Fruit fly (Drosophila melanogaster): ENCODE data around the gene Aps.

Aps gene

DNA sequence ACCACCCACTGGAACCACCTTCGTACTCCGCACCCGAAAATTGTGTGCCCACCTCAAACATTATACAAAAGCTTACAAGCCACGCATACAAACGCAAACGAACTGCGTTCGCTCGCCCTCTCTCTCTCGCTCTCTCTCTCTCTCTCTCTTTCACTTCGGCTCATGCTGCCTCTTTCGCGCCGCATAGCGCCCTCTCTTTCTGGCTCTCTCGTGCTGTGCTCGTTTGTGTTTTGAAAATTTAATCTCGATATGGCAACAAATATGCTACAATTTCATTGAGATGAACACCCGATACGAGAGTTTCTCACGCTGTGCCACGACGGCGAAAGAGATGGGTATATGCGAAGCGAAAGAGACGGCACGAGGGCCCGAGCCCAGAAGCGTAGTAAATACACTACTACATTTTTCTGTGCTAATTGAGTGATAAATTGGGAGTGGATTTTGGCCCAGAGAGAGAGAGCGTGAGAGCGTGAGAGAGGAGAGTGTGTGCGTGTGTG lies 42.3 kb downstream of the Aps start:
- TF ChIP-seq CG14655 (GFP tag; optimal IDR thresholded peaks at IDR 0.05) = peak; percentile 15
- no peak for TF ChIP-seq Pif1A (GFP tag; optimal IDR thresholded peaks at IDR 0.05)
- no peak for TF ChIP-seq CG10348 (GFP tag; IDR thresholded peaks at IDR 0.05)
- peak; percentile 65 for TF ChIP-seq Pif1B (GFP tag; optimal IDR thresholded peaks at IDR 0.05)
- peak; percentile 10 for TF ChIP-seq CG15710 (tag; optimal IDR thresholded peaks at IDR 0.05)
- TF ChIP-seq CG12605 (GFP tag; IDR thresholded peaks at IDR 0.05) = no peak; the same call in 1 of the 2 replicates
- TF ChIP-seq CG32121 (GFP tag; IDR thresholded peaks at IDR 0.05) = peak; percentile 70; the same call in 1 of the 2 replicates
- TF ChIP-seq Snoo (tag; optimal IDR thresholded peaks at IDR 0.05) = peak; percentile 16
- TF ChIP-seq Ets98B (GFP tag; IDR thresholded peaks at IDR 0.05) = peak; percentile 73
- TF ChIP-seq D1 (tag; optimal IDR thresholded peaks at IDR 0.05) = no peak
- peak; percentile 36 for TF ChIP-seq CG13204 (GFP tag; optimal IDR thresholded peaks at IDR 0.05)
- peak; percentile 76 for TF ChIP-seq CG4496 (GFP tag; IDR thresholded peaks at IDR 0.05)
- peak; percentile 21 for TF ChIP-seq gl (tag; optimal IDR thresholded peaks at IDR 0.05)
- peak; percentile 10 for TF ChIP-seq CG8159 (tag; optimal IDR thresholded peaks at IDR 0.05)
- TF ChIP-seq CG8301 (tag; optimal IDR thresholded peaks at IDR 0.05) = no peak
- TF ChIP-seq CG17806 (tag; optimal IDR thresholded peaks at IDR 0.05) = peak; percentile 17
- TF ChIP-seq CG34367 (tag; optimal IDR thresholded peaks at IDR 0.05) = no peak
- no peak for TF ChIP-seq CG9948 (tag; optimal IDR thresholded peaks at IDR 0.05)
- TF ChIP-seq rn (GFP tag; IDR thresholded peaks at IDR 0.05) = no peak
- peak; percentile 75 for TF ChIP-seq fd96Ca (GFP tag; IDR thresholded peaks at IDR 0.05)
- peak; percentile 84 for TF ChIP-seq EcR (GFP tag; optimal IDR thresholded peaks at IDR 0.05)

dm6 chr3L:10855419-10856213 lies 43.3 kb downstream of the Aps start:
- TF ChIP-seq CG10348 (GFP tag; IDR thresholded peaks at IDR 0.05) = peak; percentile 80
- peak; percentile 84 for TF ChIP-seq CG8301 (tag; optimal IDR thresholded peaks at IDR 0.05)
- TF ChIP-seq CG13204 (GFP tag; optimal IDR thresholded peaks at IDR 0.05) = peak; percentile 93
- TF ChIP-seq CG14655 (GFP tag; optimal IDR thresholded peaks at IDR 0.05) = peak; percentile 96
- TF ChIP-seq CG15710 (tag; optimal IDR thresholded peaks at IDR 0.05) = peak; percentile 96
- TF ChIP-seq Pif1A (GFP tag; optimal IDR thresholded peaks at IDR 0.05) = peak; percentile 65
- TF ChIP-seq CG8159 (tag; optimal IDR thresholded peaks at IDR 0.05) = peak; percentile 96
- TF ChIP-seq CG4496 (GFP tag; IDR thresholded peaks at IDR 0.05) = peak; percentile 79
- peak; percentile 69 for TF ChIP-seq CG12605 (GFP tag; IDR thresholded peaks at IDR 0.05)
- peak; percentile 94 for TF ChIP-seq CG9948 (tag; optimal IDR thresholded peaks at IDR 0.05)
- peak; percentile 57 for TF ChIP-seq gl (tag; optimal IDR thresholded peaks at IDR 0.05)
- TF ChIP-seq Snoo (tag; optimal IDR thresholded peaks at IDR 0.05) = peak; percentile 91
- peak; percentile 81 for TF ChIP-seq Ets98B (GFP tag; IDR thresholded peaks at IDR 0.05)
- peak; percentile 82 for TF ChIP-seq CG34367 (tag; optimal IDR thresholded peaks at IDR 0.05)
- TF ChIP-seq Pif1B (GFP tag; optimal IDR thresholded peaks at IDR 0.05) = peak; percentile 79
- TF ChIP-seq CG17806 (tag; optimal IDR thresholded peaks at IDR 0.05) = peak; percentile 91
- TF ChIP-seq D1 (tag; optimal IDR thresholded peaks at IDR 0.05) = peak; percentile 87
- TF ChIP-seq rn (GFP tag; IDR thresholded peaks at IDR 0.05) = peak; percentile 64; the same call in 1 of the 2 replicates
- TF ChIP-seq CG32121 (GFP tag; IDR thresholded peaks at IDR 0.05) = peak; percentile 91
- TF ChIP-seq EcR (GFP tag; optimal IDR thresholded peaks at IDR 0.05) = no peak
- TF ChIP-seq fd96Ca (GFP tag; IDR thresholded peaks at IDR 0.05) = peak; percentile 81

DNA sequence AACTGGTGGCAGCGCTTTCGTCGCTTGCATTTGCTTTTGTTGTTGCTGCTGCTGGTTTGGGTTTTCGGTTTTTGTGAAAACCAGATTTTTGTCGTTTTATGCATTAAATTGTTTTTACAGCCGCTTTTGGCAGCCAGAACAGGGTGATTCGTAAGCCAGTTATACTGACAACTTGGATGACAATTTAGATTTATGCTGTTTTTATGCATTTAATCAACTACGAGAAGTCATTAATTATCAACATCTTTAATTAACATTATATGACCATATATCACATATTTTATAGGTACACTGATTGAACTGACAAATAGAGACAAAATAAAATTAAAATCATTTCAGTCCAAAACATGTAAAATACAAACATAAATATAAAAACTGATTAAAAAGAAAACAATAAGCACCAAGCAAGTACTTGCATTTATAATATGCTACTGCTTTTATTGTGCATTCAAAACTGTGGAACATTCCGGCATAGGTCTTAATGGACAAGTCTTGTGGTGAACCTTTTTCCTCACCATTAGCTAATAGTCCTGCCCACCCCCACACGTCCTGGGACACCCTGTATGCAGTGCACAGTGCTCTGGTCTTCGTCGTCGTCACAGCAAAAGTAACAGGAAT lies 44.0 kb downstream of the Aps start:
- TF ChIP-seq gl (tag; optimal IDR thresholded peaks at IDR 0.05) = peak; percentile 68
- TF ChIP-seq Pif1B (GFP tag; optimal IDR thresholded peaks at IDR 0.05) = peak; percentile 74
- no peak for TF ChIP-seq EcR (GFP tag; optimal IDR thresholded peaks at IDR 0.05)
- no peak; the same call in 1 of the 2 replicates for TF ChIP-seq CG32121 (GFP tag; IDR thresholded peaks at IDR 0.05)
- 0 out of 2 replicates have a peak, but pooled peaks have one; percentile 19 for TF ChIP-seq CG12605 (GFP tag; IDR thresholded peaks at IDR 0.05)
- peak; percentile 94 for TF ChIP-seq CG14655 (GFP tag; optimal IDR thresholded peaks at IDR 0.05)
- no peak for TF ChIP-seq CG10348 (GFP tag; IDR thresholded peaks at IDR 0.05)
- peak; percentile 93 for TF ChIP-seq CG9948 (tag; optimal IDR thresholded peaks at IDR 0.05)
- TF ChIP-seq CG4496 (GFP tag; IDR thresholded peaks at IDR 0.05) = no peak; the same call in 2 of the 3 replicates
- peak; percentile 93 for TF ChIP-seq CG8159 (tag; optimal IDR thresholded peaks at IDR 0.05)
- TF ChIP-seq CG13204 (GFP tag; optimal IDR thresholded peaks at IDR 0.05) = no peak
- 0 out of 2 replicates have a peak, but pooled peaks have one; percentile 55 for TF ChIP-seq rn (GFP tag; IDR thresholded peaks at IDR 0.05)
- peak; percentile 92 for TF ChIP-seq Snoo (tag; optimal IDR thresholded peaks at IDR 0.05)
- TF ChIP-seq CG17806 (tag; optimal IDR thresholded peaks at IDR 0.05) = peak; percentile 76
- peak; percentile 26; the same call in 1 of the 2 replicates for TF ChIP-seq Ets98B (GFP tag; IDR thresholded peaks at IDR 0.05)
- TF ChIP-seq CG34367 (tag; optimal IDR thresholded peaks at IDR 0.05) = peak; percentile 80
- peak; percentile 87 for TF ChIP-seq Pif1A (GFP tag; optimal IDR thresholded peaks at IDR 0.05)
- peak; percentile 87 for TF ChIP-seq CG8301 (tag; optimal IDR thresholded peaks at IDR 0.05)
- peak; percentile 85 for TF ChIP-seq CG15710 (tag; optimal IDR thresholded peaks at IDR 0.05)
- TF ChIP-seq D1 (tag; optimal IDR thresholded peaks at IDR 0.05) = peak; percentile 77
- TF ChIP-seq fd96Ca (GFP tag; IDR thresholded peaks at IDR 0.05) = peak; percentile 23; the same call in 2 of the 3 replicates

- TF ChIP-seq fd96Ca (GFP tag; IDR thresholded peaks at IDR 0.05) = peak; percentile 71
- no peak for TF ChIP-seq Pif1A (GFP tag; optimal IDR thresholded peaks at IDR 0.05)
- peak; percentile 55; the same call in 2 of the 3 replicates for TF ChIP-seq CG4496 (GFP tag; IDR thresholded peaks at IDR 0.05)
- TF ChIP-seq Pif1B (GFP tag; optimal IDR thresholded peaks at IDR 0.05) = no peak
- TF ChIP-seq CG32121 (GFP tag; IDR thresholded peaks at IDR 0.05) = peak; percentile 52; the same call in 1 of the 2 replicates
- peak; percentile 37 for TF ChIP-seq Ets98B (GFP tag; IDR thresholded peaks at IDR 0.05)
- TF ChIP-seq CG13204 (GFP tag; optimal IDR thresholded peaks at IDR 0.05) = peak; percentile 60
- TF ChIP-seq rn (GFP tag; IDR thresholded peaks at IDR 0.05) = peak; percentile 42; the same call in 1 of the 2 replicates
- TF ChIP-seq CG12605 (GFP tag; IDR thresholded peaks at IDR 0.05) = peak; percentile 50
- TF ChIP-seq Snoo (tag; optimal IDR thresholded peaks at IDR 0.05) = no peak
Measured at dm6 chr3L:10854026-10854425, 44.9 kb downstream of the Aps start.

Data from whole organism, pupa.